Fruit fly (Drosophila melanogaster) Kc167 (cell line): ENCODE results near the gene CG5116.

Experiments
- Myc ChIP-seq: fragments of >200 bp; optimal IDR thresholded peaks from 2 replicates; lab custom pipeline; 2017; ENCODE audit warnings: missing external identifiers
- Sin3A ChIP-seq: fragments of >200 bp; optimal IDR thresholded peaks from 2 replicates; lab custom pipeline; 2018; ENCODE audit warnings: missing external identifiers
- h ChIP-seq: fragments of >200 bp; optimal IDR thresholded peaks from 3 replicates; lab custom pipeline; 2018; ENCODE audit warnings: missing external identifiers
- insv ChIP-seq: fragments of >200 bp; optimal IDR thresholded peaks from 3 replicates; lab custom pipeline; 2018; ENCODE audit warnings: missing external identifiers
- psq ChIP-seq: fragments of >200 bp; optimal IDR thresholded peaks from 2 replicates; lab custom pipeline; 2017; ENCODE audit warnings: missing external identifiers
- ttk ChIP-seq: sonication (Bioruptor generic); optimal IDR thresholded peaks from 2 replicates; lab custom pipeline; 2017; ENCODE audit warnings: missing external identifiers

The CG5116 gene

dm6 chr3R:25490778-25491664 lies 8.1 kb downstream of the CG5116 start, which contains the start of the genes Gnpat and CG5112:
Gene Gnpat, minus strand, starts transcription at chr3R:25490936.
Gene CG5112, plus strand, starts transcription at chr3R:25491460.
- no peak for TF ChIP-seq psq (lab: Kevin White, UChicago)
- no peak for TF ChIP-seq Sin3A (lab: Kevin White, UChicago)
- no peak for TF ChIP-seq h (lab: Kevin White, UChicago)
- TF ChIP-seq ttk (lab: Kevin White, UChicago), result no peak
- no peak for TF ChIP-seq Myc

dm6 chr3R:25493294-25494187 lies 10.6 kb downstream of the CG5116 start:
- TF ChIP-seq psq (lab: Kevin White, UChicago) (no peak), ttk (lab: Kevin White, UChicago) (no peak), Sin3A (lab: Kevin White, UChicago) (no peak), Myc (no peak), insv (no peak), h (lab: Kevin White, UChicago) (no peak)

dm6 chr3R:25495072-25495471 lies 12.2 kb downstream of the CG5116 start, which contains the start of gene CG33494:
Gene CG33494, minus strand, starts transcription at chr3R:25495161.
- TF ChIP-seq insv (no peak), Myc (no peak), h (lab: Kevin White, UChicago) (no peak), psq (lab: Kevin White, UChicago) (no peak)

dm6 chr3R:25495753-25496152 lies 12.9 kb downstream of the CG5116 start:
- TF ChIP-seq psq (lab: Kevin White, UChicago), result no peak
- TF ChIP-seq h (lab: Kevin White, UChicago), result no peak
- no peak for TF ChIP-seq ttk (lab: Kevin White, UChicago)
- no peak for TF ChIP-seq Sin3A (lab: Kevin White, UChicago)
- TF ChIP-seq Myc, result no peak
- no peak for TF ChIP-seq insv

dm6 chr3R:25504891-25505290 lies 22.0 kb downstream of the CG5116 start, which contains the start of gene CG5107:
Gene CG5107, plus strand, starts transcription at chr3R:25505191.
- TF ChIP-seq Myc (no peak), Sin3A (lab: Kevin White, UChicago) (no peak), h (lab: Kevin White, UChicago) (no peak), ttk (lab: Kevin White, UChicago) (no peak), psq (lab: Kevin White, UChicago) (no peak), insv (no peak)

- TF ChIP-seq h (lab: Kevin White, UChicago) (no peak), ttk (lab: Kevin White, UChicago) (no peak), psq (lab: Kevin White, UChicago) (no peak), Myc (no peak), Sin3A (lab: Kevin White, UChicago) (no peak), insv (no peak)
Observed at dm6 chr3R:25505975-25506374, 23.1 kb downstream of the CG5116 start, which contains the start of gene CG5111. Gene CG5111, plus strand, starts transcription at chr3R:25506275.

dm6 chr3R:25512750-25513149 lies 29.9 kb downstream of the CG5116 start:
- TF ChIP-seq psq (lab: Kevin White, UChicago) (no peak), h (lab: Kevin White, UChicago) (no peak), insv (no peak), Sin3A (lab: Kevin White, UChicago) (no peak), Myc (no peak), ttk (lab: Kevin White, UChicago) (no peak)

- TF ChIP-seq Myc (no peak), h (lab: Kevin White, UChicago) (no peak), psq (lab: Kevin White, UChicago) (no peak), ttk (lab: Kevin White, UChicago) (no peak), insv (no peak), Sin3A (lab: Kevin White, UChicago) (no peak)
Observed at dm6 chr3R:25515450-25516288, 32.8 kb downstream of the CG5116 start, which contains the start of gene msi. Gene msi, plus strand, starts transcription at chr3R:25516118.

- TF ChIP-seq Sin3A (lab: Kevin White, UChicago) (no peak), h (lab: Kevin White, UChicago) (no peak), Myc (no peak), psq (lab: Kevin White, UChicago) (no peak), insv (no peak), ttk (lab: Kevin White, UChicago) (no peak)
Observed at dm6 chr3R:25517521-25517920, 34.6 kb downstream of the CG5116 start.

dm6 chr3R:25518099-25518567 lies 35.2 kb downstream of the CG5116 start:
- TF ChIP-seq insv, result no peak
- TF ChIP-seq psq (lab: Kevin White, UChicago), result no peak
- TF ChIP-seq ttk (lab: Kevin White, UChicago), result no peak
- no peak for TF ChIP-seq Myc
- no peak for TF ChIP-seq Sin3A (lab: Kevin White, UChicago)
- no peak for TF ChIP-seq h (lab: Kevin White, UChicago)
